Fruit fly (Drosophila melanogaster) whole organism, pupa: ENCODE results near the gene Ass.

Experiments
- CG12605 ChIP-seq: fragments of 200-800 bp; sonication (Bioruptor generic); IDR thresholded peaks from 2 replicates; pipeline ENCODE4 v1.3.6; 2022; ENCODE audit warnings: missing biosample characterization, missing genetic modification characterization
- CG13204 ChIP-seq: fragments of 200-800 bp; sonication (Bioruptor generic); optimal IDR thresholded peaks from 2 replicates; lab custom pipeline; 2018; ENCODE audit warnings: missing biosample characterization, mild to moderate bottlenecking, missing genetic modification characterization, moderate library complexity
- CG14655 ChIP-seq: fragments of 200-800 bp; sonication (Bioruptor generic); optimal IDR thresholded peaks from 3 replicates; lab custom pipeline; 2017; ENCODE audit warnings: mild to moderate bottlenecking, missing biosample characterization, missing genetic modification reagents, missing genetic modification characterization
- CG15710 ChIP-seq: fragments of 200-800 bp; sonication (Bioruptor generic); optimal IDR thresholded peaks from 2 replicates; lab custom pipeline; 2018; ENCODE audit warnings: missing biosample characterization, mild to moderate bottlenecking, missing genetic modification characterization, moderate library complexity
- CG4496 ChIP-seq: fragments of 200-800 bp; sonication (Bioruptor generic); IDR thresholded peaks from 3 replicates; pipeline ENCODE4 v1.3.6; 2022; ENCODE audit warnings: missing biosample characterization, missing genetic modification characterization
- EcR ChIP-seq: fragments of 200-800 bp; sonication (Bioruptor generic); optimal IDR thresholded peaks from 3 replicates; lab custom pipeline; 2019; ENCODE audit warnings: missing biosample characterization, missing genetic modification characterization, mild to moderate bottlenecking, moderate library complexity, missing genetic modification reagents
- Ets98B ChIP-seq: fragments of 200-800 bp; sonication (Bioruptor generic); IDR thresholded peaks from 2 replicates; pipeline ENCODE4 v1.3.6; 2022; ENCODE audit warnings: missing biosample characterization, missing genetic modification characterization
- Pif1B ChIP-seq: fragments of 200-800 bp; sonication (Bioruptor generic); optimal IDR thresholded peaks from 3 replicates; lab custom pipeline; 2016; ENCODE audit warnings: missing biosample characterization, missing genetic modification characterization

- TF ChIP-seq EcR (no peak), CG14655 (GFP tag; lab: Kevin White, UChicago) (no peak), CG13204 (GFP tag; lab: Kevin White, UChicago) (no peak), CG15710 (no peak), Ets98B (no peak), Pif1B (no peak), CG4496 (no peak), CG12605 (GFP tag; lab: Robert Waterston, UW) (no peak)
These were observed 47.4 kb upstream of the Ass start, which contains the start of gene Ccp84Ae for dm6 chr3R:6691658-6692057.
